Worm (Caenorhabditis elegans): Measurements from ENCODE around the gene C01B10.7.

C01B10.7 gene

ce11 chrIV:6631704-6632272 lies 6.6 kb upstream of the C01B10.7 start, which contains the start of the genes cest-5.1 and C01B10.9 (continued):
- no peak for TF ChIP-seq egl-27 (tag; optimal IDR thresholded peaks at IDR 0.05)
- no peak for TF ChIP-seq ZK546.5 (tag; optimal IDR thresholded peaks at IDR 0.05)
- no peak for TF ChIP-seq nhr-11 (tag; optimal IDR thresholded peaks at IDR 0.05)
- no peak for TF ChIP-seq skn-1 (tag; optimal IDR thresholded peaks at IDR 0.05)
- no peak for TF ChIP-seq ceh-16 (tag; optimal IDR thresholded peaks at IDR 0.05)
- TF ChIP-seq sma-9 (GFP tag; optimal IDR thresholded peaks at IDR 0.05), result peak; percentile 82
- TF ChIP-seq sma-9 (tag; optimal IDR thresholded peaks at IDR 0.05), result no peak
- TF ChIP-seq fos-1 (tag; optimal IDR thresholded peaks at IDR 0.05), result peak; percentile 6
- TF ChIP-seq C34F6.9 (tag; optimal IDR thresholded peaks at IDR 0.05), result peak; percentile 63
- TF ChIP-seq nhr-6 (tag; optimal IDR thresholded peaks at IDR 0.05), result no peak
- peak; percentile 94 for TF ChIP-seq gmeb-1 (tag; optimal IDR thresholded peaks at IDR 0.05)
- peak; percentile 11 for TF ChIP-seq R02D3.7 (tag; optimal IDR thresholded peaks at IDR 0.05)
- TF ChIP-seq mdl-1 (tag; optimal IDR thresholded peaks at IDR 0.05), result no peak
- peak; percentile 33 for TF ChIP-seq lin-11 (tag; optimal IDR thresholded peaks at IDR 0.05)

DNA sequence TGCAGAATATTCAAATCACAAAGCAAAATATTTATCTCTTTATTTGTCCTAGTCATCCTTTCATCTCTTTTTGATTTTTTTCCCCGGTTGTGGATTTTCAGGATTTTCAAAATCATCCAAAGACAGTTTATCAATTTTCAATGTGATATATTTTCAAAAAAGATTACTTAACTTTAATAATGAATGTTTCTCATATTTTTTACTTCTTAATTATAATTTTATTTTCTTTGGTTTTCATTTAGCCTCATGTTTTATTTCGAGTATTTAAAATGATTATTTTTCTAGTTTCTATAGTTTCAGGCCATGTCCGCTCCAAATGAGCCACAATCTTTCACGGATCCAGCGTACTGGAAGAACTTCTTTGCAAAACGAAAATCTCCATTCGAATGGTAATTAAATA lies 3.6 kb upstream of the C01B10.7 start, which contains the start of gene metl-13:
TSS of gene metl-13 (plus strand) at position 301 of the 400 bp plus-strand sequence.
- TF ChIP-seq sem-4 (tag; optimal IDR thresholded peaks at IDR 0.05) (no peak), ZK546.5 (tag; optimal IDR thresholded peaks at IDR 0.05) (no peak), nhr-6 (tag; optimal IDR thresholded peaks at IDR 0.05) (no peak), peb-1 (tag; optimal IDR thresholded peaks at IDR 0.05) (no peak), ceh-16 (tag; optimal IDR thresholded peaks at IDR 0.05) (no peak)

DNA sequence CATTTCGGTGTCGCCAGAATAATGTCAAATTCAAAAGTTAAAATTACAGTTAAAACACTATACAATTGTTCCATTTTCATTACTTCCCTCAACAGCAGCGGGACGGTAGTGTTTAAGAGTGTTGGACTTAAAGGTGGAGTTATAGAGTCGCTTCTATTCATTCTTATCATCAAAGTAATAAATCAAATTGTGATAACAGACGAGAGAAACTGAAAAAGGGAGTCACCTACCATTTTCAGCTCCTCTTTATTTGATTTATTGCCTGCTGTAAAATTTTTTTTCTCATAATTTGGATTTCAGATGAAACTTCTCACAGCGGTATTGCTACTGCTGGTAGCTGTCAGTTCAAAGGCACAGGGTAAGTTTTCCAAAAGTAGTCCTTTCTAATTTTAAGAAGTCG lies 1.5 kb downstream of the C01B10.7 start, which contains the start of gene C01B10.6:
TSS of gene C01B10.6 (plus strand) at position 301 of the 400 bp plus-strand sequence.
- TF ChIP-seq mab-5 (tag; optimal IDR thresholded peaks at IDR 0.05), result no peak
- TF ChIP-seq fos-1 (tag; optimal IDR thresholded peaks at IDR 0.05), result peak; percentile 4

DNA sequence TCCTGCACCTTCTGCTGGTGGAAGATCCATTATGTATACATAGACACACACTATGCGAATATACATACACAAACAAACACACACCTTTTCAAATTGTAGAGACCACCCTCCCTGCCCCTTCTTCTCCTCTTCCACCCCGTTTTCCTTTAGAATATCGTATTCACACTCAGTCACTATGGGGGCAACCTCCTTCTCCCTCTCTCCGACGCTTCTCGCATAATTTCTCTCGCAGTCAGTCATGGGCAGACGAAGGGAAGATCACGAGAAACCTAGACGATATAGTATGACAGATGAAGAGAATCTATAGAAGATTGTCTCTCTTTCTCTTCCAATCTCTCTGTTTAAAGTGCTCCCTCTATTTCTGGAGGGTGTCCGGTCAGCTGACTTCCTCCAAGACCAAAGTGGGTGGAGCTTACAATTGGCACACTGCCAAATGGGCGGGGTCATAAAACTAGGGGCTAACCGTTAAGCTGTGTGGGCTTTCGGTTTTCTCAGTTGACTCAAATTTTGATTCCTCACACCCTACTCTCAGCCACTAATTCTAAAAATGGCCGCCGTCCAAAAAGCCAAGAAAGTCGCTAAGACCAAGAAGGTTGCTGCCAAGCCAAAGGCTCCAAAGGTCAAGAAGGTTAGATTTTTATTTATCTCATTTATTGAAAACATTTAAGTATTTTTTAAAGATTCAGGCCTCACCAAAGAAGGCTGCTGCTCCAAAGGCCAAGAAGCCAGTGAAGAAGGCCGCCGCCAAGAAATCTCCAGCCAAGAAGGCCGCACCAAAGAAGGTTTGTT lies 7.7 kb downstream of the C01B10.7 start, which contains the start of gene hil-7:
TSS of gene hil-7 (plus strand) at position 446 of the 789 bp plus-strand sequence.
- peak; percentile 72 for TF ChIP-seq F13H6.1 (tag; optimal IDR thresholded peaks at IDR 0.05)
- TF ChIP-seq nhr-129 (tag; optimal IDR thresholded peaks at IDR 0.05), result peak; percentile 83
- TF ChIP-seq C34F6.9 (tag; optimal IDR thresholded peaks at IDR 0.05), result peak; percentile 89
- TF ChIP-seq nhr-25 (tag; optimal IDR thresholded peaks at IDR 0.05), result no peak
- peak; percentile 40 for TF ChIP-seq egl-27 (tag; optimal IDR thresholded peaks at IDR 0.05)
- TF ChIP-seq nhr-237 (tag; optimal IDR thresholded peaks at IDR 0.05), result no peak
- no peak for TF ChIP-seq lin-11 (tag; optimal IDR thresholded peaks at IDR 0.05)
- peak; percentile 68 for TF ChIP-seq mab-5 (tag; optimal IDR thresholded peaks at IDR 0.05)
- peak in 1 of 2 experiments; percentile 72 for TF ChIP-seq lsy-2 (tag; optimal IDR thresholded peaks at IDR 0.05)
- TF ChIP-seq nhr-6 (tag; optimal IDR thresholded peaks at IDR 0.05), result peak; percentile 31
- peak; percentile 35 for TF ChIP-seq lin-13 (GFP tag; optimal IDR thresholded peaks at IDR 0.05)
- no peak for TF ChIP-seq ztf-4 (tag; optimal IDR thresholded peaks at IDR 0.05)
- TF ChIP-seq gmeb-1 (tag; optimal IDR thresholded peaks at IDR 0.05), result peak; percentile 44
- peak; percentile 57 for TF ChIP-seq sma-9 (GFP tag; optimal IDR thresholded peaks at IDR 0.05)
- TF ChIP-seq sma-9 (tag; optimal IDR thresholded peaks at IDR 0.05), result no peak

DNA sequence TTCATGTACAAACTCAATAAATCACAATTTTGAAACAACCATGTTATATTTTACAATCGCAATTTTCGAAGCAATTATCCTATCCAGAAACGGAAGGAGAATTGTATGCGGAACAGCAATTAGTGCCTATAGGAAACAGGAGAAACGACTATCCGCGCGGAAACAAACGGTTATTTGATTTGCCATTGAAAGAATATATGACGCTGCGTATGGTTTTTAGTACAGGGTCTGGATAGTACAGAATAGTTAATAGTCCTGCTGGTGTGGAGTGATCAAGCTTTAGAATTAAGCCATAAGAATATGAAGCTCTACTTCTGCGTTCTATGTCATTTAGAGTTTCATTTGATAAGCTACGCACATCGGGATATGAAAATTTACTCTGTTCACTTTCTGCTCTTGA lies 8.5 kb downstream of the C01B10.7 start:
- TF ChIP-seq peb-1 (tag; optimal IDR thresholded peaks at IDR 0.05) (no peak), crh-2 (tag; optimal IDR thresholded peaks at IDR 0.05) (no peak)

- TF ChIP-seq unc-39 (tag; optimal IDR thresholded peaks at IDR 0.05) (no peak), nhr-12 (tag; optimal IDR thresholded peaks at IDR 0.05) (no peak), dmd-4 (tag; optimal IDR thresholded peaks at IDR 0.05) (no peak), crh-2 (tag; optimal IDR thresholded peaks at IDR 0.05) (no peak), Y55F3AM.14 (GFP tag; optimal IDR thresholded peaks at IDR 0.05) (no peak), mab-5 (tag; optimal IDR thresholded peaks at IDR 0.05) (peak; percentile 43), mbf-1 (tag; optimal IDR thresholded peaks at IDR 0.05) (no peak), ceh-16 (tag; optimal IDR thresholded peaks at IDR 0.05) (no peak), F13H6.1 (tag; optimal IDR thresholded peaks at IDR 0.05) (peak; percentile 56), ztf-4 (tag; optimal IDR thresholded peaks at IDR 0.05) (no peak), C34F6.9 (tag; optimal IDR thresholded peaks at IDR 0.05) (peak; percentile 44), nhr-77 (tag; optimal IDR thresholded peaks at IDR 0.05) (no peak), unc-55 (GFP tag; optimal IDR thresholded peaks at IDR 0.05) (peak; percentile 41), fos-1 (tag; optimal IDR thresholded peaks at IDR 0.05) (no peak), nhr-129 (tag; optimal IDR thresholded peaks at IDR 0.05) (no peak), lsy-2 (tag; optimal IDR thresholded peaks at IDR 0.05) (peak in 1 of 2 experiments; percentile 29), egl-27 (tag; optimal IDR thresholded peaks at IDR 0.05) (no peak), unc-62 (GFP tag; optimal IDR thresholded peaks at IDR 0.05) (no peak), blmp-1 (tag; optimal IDR thresholded peaks at IDR 0.05; ENCODE audit: insufficient read depth) (no peak), nhr-25 (tag; optimal IDR thresholded peaks at IDR 0.05) (no peak)
These were observed 10.3 kb downstream of the C01B10.7 start for ce11 chrIV:6648625-6649024.

Data from whole organism, L2 larva.